Fruit fly (Drosophila melanogaster) Kc167 (cell line): ENCODE results near the gene CAH4.

Experiments used
- h ChIP-seq: fragments of >200 bp; optimal IDR thresholded peaks from 3 replicates; lab custom pipeline; 2018; ENCODE audit warnings: missing external identifiers
- psq ChIP-seq: fragments of >200 bp; optimal IDR thresholded peaks from 2 replicates; lab custom pipeline; 2017; ENCODE audit warnings: missing external identifiers

- no peak for TF ChIP-seq psq (lab: Kevin White, UChicago)
- no peak for TF ChIP-seq h (lab: Kevin White, UChicago)
Measured at dm6 chr3R:24893320-24893955, 36.1 kb upstream of the CAH4 start.
